Worm (Caenorhabditis elegans) whole organism, L2 larva: ENCODE data around the gene ZK512.11.

Source experiments
- C34F6.9 ChIP-seq: fragments of 150-350 bp; optimal IDR thresholded peaks from 2 replicates; lab custom pipeline; 2014; ENCODE audit warnings: missing biosample characterization, missing genetic modification characterization
- F13H6.1 ChIP-seq: sonication (generic microtip); optimal IDR thresholded peaks from 2 replicates; lab custom pipeline; 2016; ENCODE audit warnings: missing genetic modification characterization, missing compliant biosample characterization
- R02D3.7 ChIP-seq: fragments of 150-350 bp; optimal IDR thresholded peaks from 2 replicates; lab custom pipeline; 2014; ENCODE audit warnings: missing biosample characterization, missing genetic modification characterization
- Y55F3AM.14 ChIP-seq: fragments of 200-800 bp; sonication (Bioruptor generic); optimal IDR thresholded peaks from 2 replicates; lab custom pipeline; 2018; ENCODE audit warnings: mild to moderate bottlenecking, missing genetic modification characterization, missing compliant biosample characterization
- ZK546.5 ChIP-seq: sonication (generic microtip); optimal IDR thresholded peaks from 2 replicates; lab custom pipeline; 2017; ENCODE audit warnings: missing biosample characterization, missing genetic modification characterization
- alr-1 ChIP-seq: fragments of 150-350 bp; optimal IDR thresholded peaks from 2 replicates; lab custom pipeline; 2014; ENCODE audit warnings: missing biosample characterization, missing genetic modification characterization
- aly-2 ChIP-seq: fragments of 150-350 bp; optimal IDR thresholded peaks from 2 replicates; lab custom pipeline; 2014; ENCODE audit warnings: missing biosample characterization, missing genetic modification characterization
- ceh-16 ChIP-seq: fragments of 150-350 bp; optimal IDR thresholded peaks from 2 replicates; lab custom pipeline; 2014; ENCODE audit warnings: missing biosample characterization, missing genetic modification characterization
- ceh-82 ChIP-seq: fragments of 150-350 bp; optimal IDR thresholded peaks from 2 replicates; lab custom pipeline; 2014; ENCODE audit warnings: missing biosample characterization, missing genetic modification characterization
- crh-2 ChIP-seq: sonication (generic microtip); optimal IDR thresholded peaks from 2 replicates; lab custom pipeline; 2017; ENCODE audit warnings: missing biosample characterization, missing genetic modification characterization
- dmd-4 ChIP-seq: sonication (generic microtip); optimal IDR thresholded peaks from 2 replicates; lab custom pipeline; 2017; ENCODE audit warnings: missing biosample characterization, missing genetic modification characterization
- egl-27 ChIP-seq: sonication (generic microtip); optimal IDR thresholded peaks from 3 replicates; lab custom pipeline; 2017; ENCODE audit warnings: missing biosample characterization, missing genetic modification reagents, missing genetic modification characterization
- elt-1 ChIP-seq: fragments of 150-350 bp; optimal IDR thresholded peaks from 2 replicates; lab custom pipeline; 2014; ENCODE audit warnings: missing biosample characterization, missing genetic modification characterization
- fos-1 ChIP-seq: fragments of 150-350 bp; optimal IDR thresholded peaks from 2 replicates; lab custom pipeline; 2014; ENCODE audit warnings: missing biosample characterization, missing genetic modification characterization
- gmeb-1 ChIP-seq: fragments of 150-350 bp; optimal IDR thresholded peaks from 2 replicates; lab custom pipeline; 2014; ENCODE audit warnings: missing biosample characterization, missing genetic modification characterization
- lin-13 ChIP-seq: fragments of 150-350 bp; optimal IDR thresholded peaks from 2 replicates; lab custom pipeline; 2014; ENCODE audit warnings: missing biosample characterization, missing genetic modification reagents, missing genetic modification characterization
- lin-39 ChIP-seq: fragments of 150-350 bp; optimal IDR thresholded peaks from 2 replicates; lab custom pipeline; 2014; ENCODE audit warnings: missing biosample characterization, missing genetic modification reagents, missing genetic modification characterization
- mab-5 ChIP-seq: fragments of 150-350 bp; optimal IDR thresholded peaks from 2 replicates; lab custom pipeline; 2014; ENCODE audit warnings: missing biosample characterization, missing genetic modification characterization
- nhr-129 ChIP-seq: fragments of 150-350 bp; optimal IDR thresholded peaks from 2 replicates; lab custom pipeline; 2014; ENCODE audit warnings: missing biosample characterization, missing genetic modification characterization
- nhr-23 ChIP-seq: fragments of 150-350 bp; optimal IDR thresholded peaks from 2 replicates; lab custom pipeline; 2014; ENCODE audit warnings: missing biosample characterization, missing genetic modification reagents, missing genetic modification characterization
- nhr-25 ChIP-seq: fragments of 150-350 bp; sonication (generic microtip); optimal IDR thresholded peaks from 3 replicates; lab custom pipeline; 2014; ENCODE audit warnings: missing biosample characterization, missing genetic modification characterization
- peb-1 ChIP-seq: fragments of 150-350 bp; optimal IDR thresholded peaks from 2 replicates; lab custom pipeline; 2014; ENCODE audit warnings: missing biosample characterization, missing genetic modification characterization
- sem-4 ChIP-seq: fragments of 150-350 bp; optimal IDR thresholded peaks from 2 replicates; lab custom pipeline; 2014; ENCODE audit warnings: missing biosample characterization, missing genetic modification reagents, missing genetic modification characterization
- skn-1 ChIP-seq: sonication (generic microtip); optimal IDR thresholded peaks from 2 replicates; lab custom pipeline; 2017; ENCODE audit warnings: missing biosample characterization, missing genetic modification characterization
- sma-3 ChIP-seq: sonication (generic microtip); optimal IDR thresholded peaks from 2 replicates; lab custom pipeline; 2016; ENCODE audit warnings: missing genetic modification reagents, missing genetic modification characterization, missing compliant biosample characterization
- sma-9 ChIP-seq, 2 experiments: fragments of 150-350 bp in 1 of 2; sonication (generic microtip) in 1 of 2; optimal IDR thresholded peaks; 2 replicates each; lab custom pipeline; 2014 to 2016; ENCODE audit warnings: missing genetic modification characterization in 2 of 2, mild to moderate bottlenecking in 1 of 2, missing biosample characterization in 1 of 2, missing compliant biosample characterization in 1 of 2, missing genetic modification reagents in 1 of 2, moderate library complexity in 1 of 2
- snpc-4 ChIP-seq: fragments of 150-350 bp; optimal IDR thresholded peaks from 2 replicates; lab custom pipeline; 2014; ENCODE audit warnings: missing biosample characterization, missing genetic modification characterization
- unc-55 ChIP-seq: fragments of 150-350 bp; sonication (generic microtip); optimal IDR thresholded peaks from 3 replicates; lab custom pipeline; 2014; ENCODE audit warnings: missing biosample characterization, missing genetic modification reagents, missing genetic modification characterization
- zag-1 ChIP-seq: fragments of 150-350 bp; optimal IDR thresholded peaks from 2 replicates; lab custom pipeline; 2014; ENCODE audit warnings: missing biosample characterization, missing genetic modification characterization

The ZK512.11 gene

DNA sequence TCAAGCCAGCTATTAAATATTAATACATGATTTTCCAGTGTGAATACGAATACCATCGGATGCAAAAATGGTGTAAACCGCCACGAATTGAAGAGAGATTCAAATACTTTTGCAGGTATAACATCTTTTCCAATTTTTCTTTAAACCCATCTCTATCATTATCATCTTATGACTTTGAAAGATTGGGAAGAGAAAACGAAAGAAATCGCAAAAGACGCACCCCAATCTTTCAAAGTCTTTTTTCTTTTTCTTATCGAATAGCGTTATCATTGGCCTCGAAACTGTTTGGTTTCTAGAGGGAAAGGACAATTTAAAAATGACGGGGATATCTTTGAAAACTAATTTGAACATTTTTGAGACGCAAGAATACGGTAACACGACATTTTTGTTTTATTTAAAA, 38.4 kb upstream of the ZK512.11 start:
- TF ChIP-seq elt-1 (tag; lab: Kevin White, UChicago): no peak
- TF ChIP-seq zag-1: no peak
- TF ChIP-seq ZK546.5 (tag; lab: Kevin White, UChicago): no peak
- TF ChIP-seq snpc-4 (tag; lab: Kevin White, UChicago): no peak
- no peak for TF ChIP-seq sma-3 (GFP tag; lab: Kevin White, UChicago)
- no peak for TF ChIP-seq nhr-23

DNA sequence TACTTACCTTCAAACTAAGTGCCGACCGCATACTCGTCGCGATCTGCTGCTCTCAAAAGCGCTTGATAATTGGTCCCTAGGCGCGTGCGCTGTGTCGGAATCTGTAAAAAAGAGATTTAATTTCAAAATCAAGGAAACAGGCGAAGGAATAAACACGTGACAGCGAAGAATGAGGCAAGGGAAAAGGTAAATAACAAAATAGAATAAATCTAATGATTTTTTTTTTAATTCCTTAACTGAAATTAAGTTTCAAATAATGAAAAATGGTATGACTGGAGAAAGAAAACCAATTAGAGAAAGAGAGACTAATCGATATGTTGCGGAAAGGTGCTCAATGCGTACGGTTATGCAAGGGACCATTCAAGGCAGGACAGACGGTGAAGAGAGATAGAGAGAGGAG, 34.8 kb upstream of the ZK512.11 start, which contains the start of gene cya-1:
Gene cya-1 (minus strand): TSS at position 101 of the 400 bp plus-strand sequence.
- TF ChIP-seq snpc-4 (tag; lab: Kevin White, UChicago) (no peak), dmd-4 (tag; lab: Kevin White, UChicago) (no peak), nhr-25 (tag; lab: Kevin White, UChicago) (no peak), egl-27 (tag; lab: Kevin White, UChicago) (no peak), gmeb-1 (no peak), crh-2 (tag; lab: Kevin White, UChicago) (no peak), skn-1 (no peak), F13H6.1 (tag; lab: Kevin White, UChicago) (no peak)

DNA sequence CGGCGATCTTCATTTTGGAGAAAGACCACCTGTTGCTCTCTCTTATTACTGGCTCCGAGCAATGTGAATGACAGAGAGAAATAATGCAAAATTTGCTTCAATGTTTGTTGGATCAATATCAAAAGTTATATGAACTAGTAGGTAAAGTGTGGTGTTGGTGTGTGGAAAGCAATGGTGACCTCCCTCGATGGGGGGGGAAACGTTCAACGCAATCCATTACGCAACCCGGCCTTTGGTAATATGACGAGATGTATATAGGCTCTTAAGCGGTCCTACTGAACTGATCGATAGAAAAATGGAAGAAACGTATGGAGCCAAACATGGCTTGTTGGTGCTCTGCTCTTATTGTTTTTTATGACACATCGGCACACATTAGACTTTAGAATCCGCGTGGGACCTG, 34.3 kb upstream of the ZK512.11 start:
- TF ChIP-seq crh-2 (tag; lab: Kevin White, UChicago) (no peak), sem-4 (tag; lab: Kevin White, UChicago) (no peak), nhr-129 (tag; lab: Kevin White, UChicago) (no peak), snpc-4 (tag; lab: Kevin White, UChicago) (no peak), skn-1 (no peak), sma-9 (GFP tag; optimal IDR thresholded peaks at IDR 0.05; lab: Kevin White, UChicago) (no peak), sma-9 (tag; optimal IDR thresholded peaks at IDR 0.05; lab: Kevin White, UChicago) (no peak), aly-2 (no peak), ceh-82 (tag; lab: Kevin White, UChicago) (no peak), egl-27 (tag; lab: Kevin White, UChicago) (no peak), elt-1 (tag; lab: Kevin White, UChicago) (no peak)
- TF ChIP-seq, all 48 proteins: peak for 0

DNA sequence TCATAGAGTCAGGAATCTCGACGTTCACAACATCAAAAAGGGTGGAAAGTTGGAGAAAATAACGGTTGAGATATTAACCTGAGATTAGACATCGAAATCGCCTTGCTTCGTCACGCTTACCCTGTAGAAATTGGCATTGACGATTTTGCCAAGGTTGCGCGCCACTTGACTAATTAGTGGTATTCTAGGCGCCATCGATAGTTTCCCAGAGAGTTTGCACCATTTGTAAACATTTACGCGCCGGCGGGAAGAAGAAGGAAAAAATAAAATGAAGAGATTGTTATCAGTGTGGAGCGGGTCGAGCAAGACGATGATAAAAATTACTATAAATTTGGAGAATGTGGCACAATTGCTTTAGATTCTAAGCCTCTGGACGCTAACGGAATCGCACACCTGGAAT, 33.7 kb upstream of the ZK512.11 start:
- TF ChIP-seq ceh-16 (tag; lab: Kevin White, UChicago) (peak; percentile 81), peb-1 (tag; lab: Kevin White, UChicago) (no peak)
- TF ChIP-seq, all 48 proteins: peak for 1

- peak; percentile 19 for TF ChIP-seq unc-55 (GFP tag; lab: Kevin White, UChicago)
These were observed 33.1 kb upstream of the ZK512.11 start for ce11 chrIII:9110914-9111313.

DNA sequence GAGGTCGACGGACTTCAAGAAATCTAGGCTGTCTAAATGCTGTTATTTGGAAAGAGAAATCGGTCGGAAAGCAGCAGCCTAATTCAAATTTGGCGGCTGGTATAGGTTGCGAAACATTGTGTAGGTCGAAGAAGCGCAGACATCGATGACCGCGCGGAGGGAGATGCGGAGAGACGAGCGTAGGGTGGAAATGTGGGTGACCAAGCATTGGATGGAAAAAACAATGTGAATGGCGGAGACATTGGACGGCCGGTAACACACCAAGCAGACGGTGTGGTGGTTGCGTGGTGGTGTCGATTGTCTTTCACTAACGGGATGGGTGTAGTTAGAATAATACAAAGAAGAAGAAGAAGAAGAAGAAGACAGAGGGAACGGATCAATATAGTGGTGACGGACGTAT, 31.5 kb upstream of the ZK512.11 start:
- TF ChIP-seq lin-13 (GFP tag; lab: Kevin White, UChicago): no peak
- TF ChIP-seq elt-1 (tag; lab: Kevin White, UChicago): no peak
- no peak for TF ChIP-seq egl-27 (tag; lab: Kevin White, UChicago)
- no peak for TF ChIP-seq C34F6.9
- TF ChIP-seq mab-5: no peak
- TF ChIP-seq lin-39: no peak
- no peak for TF ChIP-seq Y55F3AM.14 (GFP tag; lab: Kevin White, UChicago)
- TF ChIP-seq nhr-25 (tag; lab: Kevin White, UChicago): no peak
- TF ChIP-seq fos-1 (tag; lab: Kevin White, UChicago): no peak
- no peak for TF ChIP-seq sma-9 (GFP tag; optimal IDR thresholded peaks at IDR 0.05; lab: Kevin White, UChicago)
- TF ChIP-seq sma-9 (tag; optimal IDR thresholded peaks at IDR 0.05; lab: Kevin White, UChicago): no peak
- TF ChIP-seq alr-1 (tag; lab: Kevin White, UChicago): no peak
- TF ChIP-seq R02D3.7: no peak

- TF ChIP-seq dmd-4 (tag; lab: Kevin White, UChicago) (no peak), aly-2 (no peak), ZK546.5 (tag; lab: Kevin White, UChicago) (no peak), skn-1 (no peak), lin-13 (GFP tag; lab: Kevin White, UChicago) (no peak), alr-1 (tag; lab: Kevin White, UChicago) (no peak)
These were observed 29.9 kb upstream of the ZK512.11 start for ce11 chrIII:9114076-9114475.
